Worm (Caenorhabditis elegans) whole organism, mixed stage, embryonic: ENCODE measurements around the gene F14F9.5.

ENCODE experiments used
- M03D4.4 ChIP-seq: sonication (generic microtip); optimal IDR thresholded peaks from 2 replicates; lab custom pipeline; 2017; ENCODE audit warnings: mild to moderate bottlenecking, missing genetic modification characterization, missing compliant biosample characterization
- bed-3 ChIP-seq: fragments of 200-800 bp; sonication (Bioruptor generic); optimal IDR thresholded peaks from 3 replicates; lab custom pipeline; 2018; ENCODE audit warnings: mild to moderate bottlenecking, missing genetic modification characterization, moderate library complexity, missing compliant biosample characterization
- blmp-1 ChIP-seq: fragments of 150-350 bp; optimal IDR thresholded peaks from 2 replicates; lab custom pipeline; 2014; ENCODE audit warnings: missing biosample characterization, missing genetic modification characterization
- ceh-39 ChIP-seq: fragments of 150-350 bp; optimal IDR thresholded peaks from 2 replicates; lab custom pipeline; 2014; ENCODE audit warnings: missing biosample characterization, missing genetic modification characterization
- ceh-83 ChIP-seq: fragments of 200-800 bp; sonication (Bioruptor generic); optimal IDR thresholded peaks from 2 replicates; lab custom pipeline; 2018; ENCODE audit warnings: mild to moderate bottlenecking, missing genetic modification characterization, missing compliant biosample characterization
- ces-1 ChIP-seq: fragments of 150-350 bp; optimal IDR thresholded peaks from 2 replicates; lab custom pipeline; 2014; ENCODE audit warnings: missing biosample characterization, missing genetic modification reagents, missing genetic modification characterization
- cnd-1 ChIP-seq: fragments of 200-800 bp; sonication (Bioruptor generic); optimal IDR thresholded peaks from 2 replicates; lab custom pipeline; 2018; ENCODE audit warnings: mild to moderate bottlenecking, missing genetic modification characterization, missing compliant biosample characterization
- elt-3 ChIP-seq: fragments of 150-350 bp; optimal IDR thresholded peaks from 2 replicates; lab custom pipeline; 2014; ENCODE audit warnings: missing biosample characterization, missing genetic modification characterization
- flh-1 ChIP-seq: fragments of 200-800 bp; sonication (Bioruptor generic); optimal IDR thresholded peaks from 2 replicates; lab custom pipeline; 2018; ENCODE audit warnings: mild to moderate bottlenecking, missing genetic modification characterization, moderate library complexity, missing compliant biosample characterization
- ham-2 ChIP-seq: fragments of 200-800 bp; sonication (Bioruptor generic); optimal IDR thresholded peaks from 2 replicates; lab custom pipeline; 2018; ENCODE audit warnings: mild to moderate bottlenecking, missing genetic modification characterization, missing compliant biosample characterization
- hlh-1 ChIP-seq: fragments of 150-350 bp; optimal IDR thresholded peaks from 2 replicates; lab custom pipeline; 2014; ENCODE audit warnings: missing biosample characterization, missing genetic modification reagents, missing genetic modification characterization
- lin-13 ChIP-seq: fragments of 150-350 bp; optimal IDR thresholded peaks from 2 replicates; lab custom pipeline; 2014; ENCODE audit warnings: missing biosample characterization, missing genetic modification characterization
- lin-32 ChIP-seq: fragments of 200-800 bp; sonication (Bioruptor generic); optimal IDR thresholded peaks from 2 replicates; lab custom pipeline; 2018; ENCODE audit warnings: mild to moderate bottlenecking, missing genetic modification characterization, missing compliant biosample characterization
- lsy-2 ChIP-seq: fragments of 150-350 bp; optimal IDR thresholded peaks from 2 replicates; lab custom pipeline; 2014; ENCODE audit warnings: missing biosample characterization, missing genetic modification characterization
- mab-5 ChIP-seq: fragments of 150-350 bp; optimal IDR thresholded peaks from 2 replicates; lab custom pipeline; 2014; ENCODE audit warnings: missing biosample characterization, missing genetic modification characterization
- mep-1 ChIP-seq: fragments of 150-350 bp; optimal IDR thresholded peaks from 2 replicates; lab custom pipeline; 2017; ENCODE audit warnings: missing biosample characterization, missing genetic modification reagents, missing genetic modification characterization, inconsistent platforms
- mls-2 ChIP-seq: sonication (generic microtip); optimal IDR thresholded peaks from 2 replicates; lab custom pipeline; 2016; ENCODE audit warnings: mild to moderate bottlenecking, missing genetic modification characterization, moderate library complexity, missing compliant biosample characterization
- nhr-12 ChIP-seq: fragments of 150-350 bp; optimal IDR thresholded peaks from 2 replicates; lab custom pipeline; 2014; ENCODE audit warnings: missing biosample characterization, missing genetic modification characterization
- nhr-2 ChIP-seq: fragments of 150-350 bp; optimal IDR thresholded peaks from 2 replicates; lab custom pipeline; 2014; ENCODE audit warnings: missing biosample characterization, missing genetic modification characterization
- nhr-237 ChIP-seq: fragments of 150-350 bp; optimal IDR thresholded peaks from 2 replicates; lab custom pipeline; 2014; ENCODE audit warnings: missing biosample characterization, missing genetic modification characterization
- nhr-28 ChIP-seq: fragments of 150-350 bp; optimal IDR thresholded peaks from 2 replicates; lab custom pipeline; 2014; ENCODE audit warnings: missing biosample characterization, missing genetic modification characterization
- sem-2 ChIP-seq: fragments of 200-800 bp; sonication (Bioruptor generic); optimal IDR thresholded peaks from 2 replicates; lab custom pipeline; 2018; ENCODE audit warnings: mild to moderate bottlenecking, missing genetic modification characterization, missing compliant biosample characterization
- sptf-1 ChIP-seq: sonication (generic microtip); optimal IDR thresholded peaks from 2 replicates; lab custom pipeline; 2017; ENCODE audit warnings: mild to moderate bottlenecking, missing genetic modification characterization, moderate library complexity, missing compliant biosample characterization
- tbx-8 ChIP-seq: fragments of 200-800 bp; sonication (Bioruptor generic); optimal IDR thresholded peaks from 2 replicates; lab custom pipeline; 2018; ENCODE audit warnings: mild to moderate bottlenecking, missing genetic modification characterization, moderate library complexity, missing compliant biosample characterization
- unc-39 ChIP-seq: fragments of 150-350 bp; optimal IDR thresholded peaks from 2 replicates; lab custom pipeline; 2014; ENCODE audit warnings: missing biosample characterization, missing genetic modification characterization
- unc-62 ChIP-seq: fragments of 150-350 bp; optimal IDR thresholded peaks from 2 replicates; lab custom pipeline; 2014; ENCODE audit warnings: missing biosample characterization, missing genetic modification reagents, missing genetic modification characterization
- zip-8 ChIP-seq: fragments of 150-350 bp; optimal IDR thresholded peaks from 2 replicates; lab custom pipeline; 2014; ENCODE audit warnings: missing biosample characterization, missing genetic modification characterization
- ztf-11 ChIP-seq: fragments of 150-350 bp; optimal IDR thresholded peaks from 2 replicates; lab custom pipeline; 2014; ENCODE audit warnings: missing biosample characterization, missing genetic modification characterization

F14F9.5 gene

ce11 chrV:5130018-5130417 is 3.1 kb downstream of the F14F9.5 start, which contains the start of gene F14F9.8:
Gene F14F9.8 (plus strand): TSS chrV:5130318.
- TF ChIP-seq unc-62 (no peak), mep-1 (tag; lab: Kevin White, UChicago) (no peak), M03D4.4 (tag; lab: Kevin White, UChicago) (no peak), ham-2 (GFP tag; lab: Kevin White, UChicago) (no peak), lin-13 (no peak), tbx-8 (GFP tag; lab: Kevin White, UChicago) (no peak), lsy-2 (no peak), lin-32 (GFP tag; lab: Kevin White, UChicago) (no peak), ceh-39 (tag; lab: Kevin White, UChicago) (no peak)

- TF ChIP-seq flh-1 (GFP tag; lab: Kevin White, UChicago) (no peak), blmp-1 (tag; lab: Kevin White, UChicago) (no peak), nhr-12 (tag; lab: Kevin White, UChicago) (no peak), ceh-83 (GFP tag; lab: Kevin White, UChicago) (no peak), sem-2 (GFP tag; lab: Kevin White, UChicago) (no peak), elt-3 (tag; lab: Kevin White, UChicago) (no peak), ztf-11 (tag; lab: Kevin White, UChicago) (no peak), mab-5 (tag; lab: Kevin White, UChicago) (no peak), zip-8 (tag; lab: Kevin White, UChicago) (no peak), cnd-1 (tag; lab: Kevin White, UChicago) (no peak)
Measured at ce11 chrV:5131380-5131779, 4.5 kb downstream of the F14F9.5 start.

ce11 chrV:5132441-5132840 is 5.5 kb downstream of the F14F9.5 start, which contains the start of gene F14F9.4:
Gene F14F9.4 (plus strand): TSS chrV:5132741.
- TF ChIP-seq M03D4.4 (tag; lab: Kevin White, UChicago) (no peak), mep-1 (tag; lab: Kevin White, UChicago) (no peak), tbx-8 (GFP tag; lab: Kevin White, UChicago) (no peak), cnd-1 (tag; lab: Kevin White, UChicago) (no peak), lin-13 (no peak), nhr-237 (no peak), flh-1 (GFP tag; lab: Kevin White, UChicago) (no peak), unc-39 (tag; lab: Kevin White, UChicago) (no peak)

- TF ChIP-seq ces-1 (GFP tag; lab: Kevin White, UChicago), result no peak
- no peak for TF ChIP-seq sptf-1 (tag; lab: Kevin White, UChicago)
- TF ChIP-seq ceh-83 (GFP tag; lab: Kevin White, UChicago), result no peak
- TF ChIP-seq hlh-1 (tag; lab: Kevin White, UChicago), result no peak
- no peak for TF ChIP-seq lin-13
- TF ChIP-seq elt-3 (tag; lab: Kevin White, UChicago), result no peak
- no peak for TF ChIP-seq flh-1 (GFP tag; lab: Kevin White, UChicago)
Measured at ce11 chrV:5137919-5138318, 11.0 kb downstream of the F14F9.5 start, which contains the start of gene F14F9.3. Gene F14F9.3 (plus strand): TSS chrV:5138219.

- TF ChIP-seq blmp-1 (tag; lab: Kevin White, UChicago) (no peak), lsy-2 (no peak), nhr-28 (tag; lab: Kevin White, UChicago) (no peak), mab-5 (tag; lab: Kevin White, UChicago) (no peak), unc-62 (no peak), nhr-12 (tag; lab: Kevin White, UChicago) (no peak), sptf-1 (tag; lab: Kevin White, UChicago) (no peak), mep-1 (tag; lab: Kevin White, UChicago) (no peak), nhr-2 (no peak), ham-2 (GFP tag; lab: Kevin White, UChicago) (no peak), nhr-237 (no peak), bed-3 (GFP tag; lab: Kevin White, UChicago) (no peak), hlh-1 (tag; lab: Kevin White, UChicago) (no peak), lin-13 (no peak), lin-32 (GFP tag; lab: Kevin White, UChicago) (no peak)
Measured at ce11 chrV:5143785-5144184, 16.9 kb downstream of the F14F9.5 start, which contains the start of gene srh-129. Gene srh-129 (minus strand): TSS chrV:5143885.

ce11 chrV:5144541-5144940 is 17.6 kb downstream of the F14F9.5 start, which contains the start of gene F14F9.2:
Gene F14F9.2 (plus strand): TSS chrV:5144841.
- TF ChIP-seq zip-8 (tag; lab: Kevin White, UChicago) (peak; percentile 73), mls-2 (no peak)
- TF ChIP-seq, all 35 proteins: peak for 1
